Worm (Caenorhabditis elegans): ENCODE measurements around the gene idpb-2.

The idpb-2 gene

ce11 chrII:5057315-5057714 is 12.1 kb downstream of the idpb-2 start (continued):
- TF ChIP-seq egrh-3 (GFP tag; IDR thresholded peaks at IDR 0.05) (no peak), bed-1 (GFP tag; IDR thresholded peaks at IDR 0.05) (0 out of 2 replicates have a peak, but pooled peaks have one; percentile 63), attf-3 (GFP tag; conservative IDR thresholded peaks at IDR 0.05) (0 out of 2 replicates have a peak, but pooled peaks have one; percentile 48), hmg-1.2 (GFP tag; IDR thresholded peaks at IDR 0.05) (peak; percentile 74), ztf-18 (tag; optimal IDR thresholded peaks at IDR 0.05) (peak; percentile 32), nfya-1 (tag; optimal IDR thresholded peaks at IDR 0.05; ENCODE audit: borderline replicate concordance, insufficient read depth) (no peak), rpc-1 (optimal IDR thresholded peaks at IDR 0.05) (peak; percentile 58), rpc-1 (tag; optimal IDR thresholded peaks at IDR 0.05) (peak; percentile 66), lin-54 (GFP tag; optimal IDR thresholded peaks at IDR 0.05) (peak; percentile 64), efl-1 (GFP tag; optimal IDR thresholded peaks at IDR 0.05) (no peak), Y53F4B.3 (GFP tag; IDR thresholded peaks at IDR 0.05) (no peak), ekl-4 (GFP tag; IDR thresholded peaks at IDR 0.05) (peak; percentile 88), B0261.1 (tag; optimal IDR thresholded peaks at IDR 0.05) (peak; percentile 92), unc-130 (GFP tag; optimal IDR thresholded peaks at IDR 0.05) (no peak), F23B12.7 (tag; optimal IDR thresholded peaks at IDR 0.05; ENCODE audit: insufficient read depth) (peak; percentile 35), dpl-1 (GFP tag; optimal IDR thresholded peaks at IDR 0.05) (no peak), egl-44 (GFP tag; IDR thresholded peaks at IDR 0.05) (0 out of 2 replicates have a peak, but pooled peaks have one; percentile 16), ceh-100 (GFP tag; IDR thresholded peaks at IDR 0.05) (peak; percentile 86), mxl-1 (tag; optimal IDR thresholded peaks at IDR 0.05) (peak; percentile 7), chd-7 (tag; optimal IDR thresholded peaks at IDR 0.05) (peak; percentile 31), attf-5 (GFP tag; optimal IDR thresholded peaks at IDR 0.05) (no peak), lin-40 (tag; optimal IDR thresholded peaks at IDR 0.05) (no peak), hlh-12 (tag; optimal IDR thresholded peaks at IDR 0.05) (no peak), Y67H2A.10 (GFP tag; conservative IDR thresholded peaks at IDR 0.05) (no peak), zfh-2 (GFP tag; conservative IDR thresholded peaks at IDR 0.05) (no peak), pbrm-1 (GFP tag; IDR thresholded peaks at IDR 0.05) (peak; percentile 74), repo-1 (tag; optimal IDR thresholded peaks at IDR 0.05) (peak; percentile 88), K11D2.4 (GFP tag; IDR thresholded peaks at IDR 0.05) (peak; percentile 67), aptf-2 (GFP tag; conservative IDR thresholded peaks at IDR 0.05) (no peak), dox-1 (GFP tag; IDR thresholded peaks at IDR 0.05) (peak; percentile 89), lin-35 (GFP tag; optimal IDR thresholded peaks at IDR 0.05) (peak in 1 of 3 experiments; percentile 32), F49E8.2 (tag; optimal IDR thresholded peaks at IDR 0.05; ENCODE audit: insufficient read depth) (peak; percentile 75), zim-3 (tag; optimal IDR thresholded peaks at IDR 0.05) (peak; percentile 38), madf-3 (GFP tag; IDR thresholded peaks at IDR 0.05) (peak; percentile 73), unc-62 (GFP tag; optimal IDR thresholded peaks at IDR 0.05) (no peak), C06A6.2 (GFP tag; conservative IDR thresholded peaks at IDR 0.05) (peak; percentile 63), F57A8.1 (GFP tag; optimal IDR thresholded peaks at IDR 0.05) (no peak), aptf-3 (GFP tag; IDR thresholded peaks at IDR 0.05) (peak; percentile 86; the same call in 1 of the 2 replicates), nhr-120 (GFP tag; IDR thresholded peaks at IDR 0.05) (no peak), tbp1 (GFP tag; optimal IDR thresholded peaks at IDR 0.05) (peak; percentile 99), nfya-2 (GFP tag; IDR thresholded peaks at IDR 0.05) (no peak), sea-2 (GFP tag; IDR thresholded peaks at IDR 0.05) (no peak), F37B4.10 (GFP tag; IDR thresholded peaks at IDR 0.05) (0 out of 2 replicates have a peak, but pooled peaks have one; percentile 72), hrde-1 (tag; optimal IDR thresholded peaks at IDR 0.05; ENCODE audit: borderline replicate concordance) (peak; percentile 20), cebp-1 (GFP tag; IDR thresholded peaks at IDR 0.05) (no peak), cebp-1 (tag; optimal IDR thresholded peaks at IDR 0.05) (peak; percentile 53), ama-1 (optimal IDR thresholded peaks at IDR 0.05) (no peak), ama-1 (GFP tag; optimal IDR thresholded peaks at IDR 0.05) (peak in 1 of 2 experiments; percentile 68), gei-17 (GFP tag; optimal IDR thresholded peaks at IDR 0.05) (no peak), Y56A3A.18 (GFP tag; IDR thresholded peaks at IDR 0.05) (peak; percentile 89)

Measured in whole organism, young adult.